Worm (Caenorhabditis elegans) whole organism, L4 larva: ENCODE data around the gene C27A2.12.

Source experiments
- mxl-3 ChIP-seq: fragments of 200-800 bp; sonication (Bioruptor generic); optimal IDR thresholded peaks from 2 replicates; lab custom pipeline; 2018; ENCODE audit warnings: mild to moderate bottlenecking, missing genetic modification characterization, missing compliant biosample characterization
- nhr-25 ChIP-seq: sonication (generic microtip); optimal IDR thresholded peaks from 2 replicates; lab custom pipeline; 2017; ENCODE audit warnings: missing genetic modification characterization, mild to moderate bottlenecking, missing compliant biosample characterization, antibody characterized with exemption, moderate library complexity, borderline replicate concordance; ENCODE audit not compliant: insufficient read depth

ce11 chrII:5067927-5068326 is 10.0 kb upstream of the C27A2.12 start, which contains the start of gene C27A2.8:
- no peak for TF ChIP-seq mxl-3 (GFP tag; lab: Kevin White, UChicago)
- TF ChIP-seq nhr-25 (tag; lab: Kevin White, UChicago) = no peak
